Fruit fly (Drosophila melanogaster): Measurements from ENCODE around the gene Lip4.
A peak's percentile ranks its signal among the peaks of the same experiment; 100 is the strongest.

The Lip4 gene

dm6 chr2L:10516470-10517048 lies 10.8 kb upstream of the Lip4 start (continued):
- peak in 1 of 2 experiments; percentile 1 for TF ChIP-seq Pdp1 (GFP tag; optimal IDR thresholded peaks at IDR 0.05)
- peak; percentile 49 for TF ChIP-seq pho (GFP tag; optimal IDR thresholded peaks at IDR 0.05)
- no peak for TF ChIP-seq ken (GFP tag; IDR thresholded peaks at IDR 0.05)
- TF ChIP-seq Opbp (GFP tag; IDR thresholded peaks at IDR 0.05; ENCODE audit: partially characterized antibody) = peak; percentile 60; the same call in 2 of the 3 replicates
- TF ChIP-seq ash1 (GFP tag; optimal IDR thresholded peaks at IDR 0.05) = no peak
- TF ChIP-seq CG17186 (GFP tag; optimal IDR thresholded peaks at IDR 0.05) = peak; percentile 19
- no peak for TF ChIP-seq Mad (GFP tag; optimal IDR thresholded peaks at IDR 0.05)
- TF ChIP-seq CG10462 (GFP tag; optimal IDR thresholded peaks at IDR 0.05) = peak; percentile 46
- TF ChIP-seq Nf-YA (GFP tag; IDR thresholded peaks at IDR 0.05) = no peak
- TF ChIP-seq B-H1 (GFP tag; IDR thresholded peaks at IDR 0.05) = peak; percentile 12; the same call in 1 of the 3 replicates
- TF ChIP-seq CG14710 (tag; optimal IDR thresholded peaks at IDR 0.05) = peak; percentile 38
- peak in 1 of 3 experiments; percentile 7 for TF ChIP-seq lola (GFP tag; optimal IDR thresholded peaks at IDR 0.05)
- TF ChIP-seq eyg (GFP tag; optimal IDR thresholded peaks at IDR 0.05) = no peak
- TF ChIP-seq CG6272 (GFP tag; IDR thresholded peaks at IDR 0.05) = no peak
- TF ChIP-seq fd102C (GFP tag; optimal IDR thresholded peaks at IDR 0.05) = no peak
- TF ChIP-seq chm (GFP tag; IDR thresholded peaks at IDR 0.05) = no peak
- TF ChIP-seq CG12299 (tag; optimal IDR thresholded peaks at IDR 0.05) = no peak
- no peak for TF ChIP-seq lov (optimal IDR thresholded peaks at IDR 0.05)
- no peak for TF ChIP-seq lov (GFP tag; IDR thresholded peaks at IDR 0.05)
- peak; percentile 23 for TF ChIP-seq CG17568 (GFP tag; optimal IDR thresholded peaks at IDR 0.05)
- peak; percentile 27 for TF ChIP-seq CG9876 (GFP tag; optimal IDR thresholded peaks at IDR 0.05)
- no peak for TF ChIP-seq zf30C (GFP tag; optimal IDR thresholded peaks at IDR 0.05)

- peak; percentile 20 for TF ChIP-seq scrt (GFP tag; optimal IDR thresholded peaks at IDR 0.05)
- TF ChIP-seq gt (GFP tag; IDR thresholded peaks at IDR 0.05) = no peak
- TF ChIP-seq CG42726 (GFP tag; IDR thresholded peaks at IDR 0.05; ENCODE audit: partially characterized antibody) = peak; percentile 81
- no peak for TF ChIP-seq CG10209 (GFP tag; optimal IDR thresholded peaks at IDR 0.05)
- peak; percentile 86 for TF ChIP-seq Dll (GFP tag; IDR thresholded peaks at IDR 0.05; ENCODE audit: partially characterized antibody)
- no peak for TF ChIP-seq Atf3 (GFP tag; optimal IDR thresholded peaks at IDR 0.05)
- TF ChIP-seq hb (GFP tag; IDR thresholded peaks at IDR 0.05; ENCODE audit: partially characterized antibody) = peak; percentile 83
- TF ChIP-seq CG34422 (GFP tag; IDR thresholded peaks at IDR 0.05) = 0 out of 3 replicates have a peak, but pooled peaks have one; percentile 6
- TF ChIP-seq CG7928 (GFP tag; optimal IDR thresholded peaks at IDR 0.05) = no peak
- peak; percentile 87; the same call in 3 of the 4 replicates for TF ChIP-seq chinmo (GFP tag; IDR thresholded peaks at IDR 0.05; ENCODE audit: partially characterized antibody)
- peak; percentile 71 for TF ChIP-seq row (GFP tag; IDR thresholded peaks at IDR 0.05)
- peak; percentile 35 for TF ChIP-seq CG4617 (GFP tag; optimal IDR thresholded peaks at IDR 0.05; ENCODE audit: borderline replicate concordance)
- no peak for TF ChIP-seq CG12299 (tag; optimal IDR thresholded peaks at IDR 0.05)
- TF ChIP-seq CG16813 (GFP tag; IDR thresholded peaks at IDR 0.05; ENCODE audit: partially characterized antibody) = peak; percentile 82
- no peak for TF ChIP-seq CG15696 (tag; optimal IDR thresholded peaks at IDR 0.05)
- TF ChIP-seq Med (GFP tag) = peak; percentile 59
- no peak for TF ChIP-seq Ets65A (GFP tag)
- TF ChIP-seq Dp (GFP tag; optimal IDR thresholded peaks at IDR 0.05) = peak; percentile 36
- peak; percentile 78 for TF ChIP-seq vnd (GFP tag; IDR thresholded peaks at IDR 0.05; ENCODE audit: partially characterized antibody)
- TF ChIP-seq sqz (GFP tag; optimal IDR thresholded peaks at IDR 0.05) = peak; percentile 76
- TF ChIP-seq Rfx (GFP tag; IDR thresholded peaks at IDR 0.05) = peak; percentile 24; the same call in 1 of the 2 replicates
- peak in 1 of 2 experiments; percentile 54 for TF ChIP-seq Pdp1 (GFP tag; optimal IDR thresholded peaks at IDR 0.05)
- TF ChIP-seq NC2β (GFP tag; optimal IDR thresholded peaks at IDR 0.05) = peak; percentile 21
- TF ChIP-seq CG34224 (GFP tag; IDR thresholded peaks at IDR 0.05; ENCODE audit: partially characterized antibody) = peak; percentile 77
- peak; percentile 91 for TF ChIP-seq BEAF-32 (GFP tag; optimal IDR thresholded peaks at IDR 0.05)
- TF ChIP-seq Dref (GFP tag; IDR thresholded peaks at IDR 0.05) = peak; percentile 56
- peak; percentile 89 for TF ChIP-seq MBD-R2 (GFP tag; IDR thresholded peaks at IDR 0.05)
- no peak for TF ChIP-seq CG18262 (tag; optimal IDR thresholded peaks at IDR 0.05)
- peak; percentile 54 for TF ChIP-seq ewg (GFP tag; optimal IDR thresholded peaks at IDR 0.05)
Observed at dm6 chr2L:10517085-10517484, 10.3 kb upstream of the Lip4 start, which contains the start of the genes Fatp1 and Lrr47. Gene Fatp1, minus strand, starts transcription at chr2L:10517218. Gene Lrr47, plus strand, starts transcription at chr2L:10517335.
